Worm (Caenorhabditis elegans): ENCODE measurements around the gene lgc-4.

lgc-4 gene

DNA sequence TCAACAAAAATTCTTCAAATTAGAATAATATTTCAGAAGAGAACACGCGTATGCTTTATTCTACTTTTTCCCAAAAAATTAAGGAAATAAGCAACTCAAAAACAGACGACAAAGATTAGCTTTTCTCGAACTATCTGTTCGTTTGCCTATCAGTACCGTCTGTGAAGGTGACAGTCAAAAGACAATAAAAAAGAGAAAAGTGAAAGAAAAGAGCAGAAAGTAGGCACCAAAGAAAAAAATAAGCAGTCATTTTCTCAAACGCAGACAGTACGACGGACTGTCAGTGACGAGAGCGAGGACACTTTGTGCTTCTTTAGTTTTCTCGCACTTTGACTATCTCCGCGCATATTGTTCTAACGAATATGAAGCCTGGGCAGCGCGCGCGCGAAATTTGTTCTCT, 24.5 kb upstream of the lgc-4 start:
- TF ChIP-seq ama-1 (optimal IDR thresholded peaks at IDR 0.05) = no peak
- peak; percentile 11 for TF ChIP-seq lin-14 (GFP tag; optimal IDR thresholded peaks at IDR 0.05)

DNA sequence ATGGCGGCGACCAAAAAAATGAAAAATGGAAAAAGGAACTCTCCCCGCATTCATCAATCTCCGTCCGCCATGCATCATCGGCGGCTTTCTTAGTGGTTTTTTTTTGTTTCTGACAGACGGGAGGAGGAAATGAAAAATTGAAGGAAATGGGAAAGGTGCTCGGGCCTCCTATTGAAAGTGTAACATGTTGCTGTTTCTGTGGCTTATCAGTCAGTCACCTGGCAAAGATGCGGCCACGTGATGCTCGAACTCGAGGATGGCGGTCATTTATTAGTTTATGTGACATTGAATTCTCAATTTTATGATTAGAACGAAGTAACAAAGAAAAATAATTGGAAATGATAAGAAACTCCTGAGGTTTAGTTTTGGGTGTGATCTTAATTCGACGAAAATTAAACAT, 22.6 kb upstream of the lgc-4 start:
- TF ChIP-seq elt-2 (tag; optimal IDR thresholded peaks at IDR 0.05) (peak; percentile 90), lsy-2 (tag; optimal IDR thresholded peaks at IDR 0.05) (peak in 1 of 2 experiments; percentile 17), lin-14 (GFP tag; optimal IDR thresholded peaks at IDR 0.05) (peak; percentile 71), rnt-1 (tag; optimal IDR thresholded peaks at IDR 0.05) (peak; percentile 52), jun-1 (tag; optimal IDR thresholded peaks at IDR 0.05) (peak; percentile 24), ceh-63 (GFP tag; optimal IDR thresholded peaks at IDR 0.05) (no peak), lin-35 (GFP tag; optimal IDR thresholded peaks at IDR 0.05) (peak in 1 of 2 experiments; percentile 57), nhr-71 (tag; optimal IDR thresholded peaks at IDR 0.05) (peak; percentile 71), mdl-1 (tag; optimal IDR thresholded peaks at IDR 0.05) (peak in 1 of 2 experiments; percentile 82), unc-130 (tag; optimal IDR thresholded peaks at IDR 0.05) (peak; percentile 39), C04F5.9 (tag; optimal IDR thresholded peaks at IDR 0.05) (no peak), snu-23 (GFP tag; optimal IDR thresholded peaks at IDR 0.05) (peak; percentile 16), nhr-20 (tag; optimal IDR thresholded peaks at IDR 0.05) (peak; percentile 55), nhr-19 (GFP tag; conservative IDR thresholded peaks at IDR 0.05) (peak; percentile 17), nhr-90 (tag; optimal IDR thresholded peaks at IDR 0.05; ENCODE audit: poor library complexity) (peak; percentile 26), swsn-7 (tag; optimal IDR thresholded peaks at IDR 0.05) (no peak)

DNA sequence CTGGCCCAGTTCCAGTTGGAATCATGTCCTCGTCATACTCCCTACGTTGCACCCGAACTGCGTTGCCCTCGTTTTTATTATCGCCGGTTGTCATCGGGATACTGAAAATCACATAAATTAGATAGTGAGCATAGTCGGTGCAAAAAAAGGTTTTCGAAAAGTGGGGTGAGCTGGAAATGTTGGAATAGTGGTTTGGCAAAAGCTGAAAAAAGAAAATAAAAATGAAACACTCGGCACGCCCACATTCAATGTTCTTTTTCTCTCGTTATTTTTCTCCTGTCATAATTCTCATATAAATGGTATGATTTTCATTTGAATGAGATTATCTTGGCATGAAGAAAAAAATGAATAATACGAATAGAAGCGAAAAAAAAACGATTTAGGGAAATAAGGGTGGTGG, 22.2 kb upstream of the lgc-4 start, which contains the start of gene F18G5.6:
F18G5.6 (minus strand) TSS at position 101 of the 400 bp plus-strand sequence.
- TF ChIP-seq C16A3.4 (tag; optimal IDR thresholded peaks at IDR 0.05) (no peak), nhr-71 (tag; optimal IDR thresholded peaks at IDR 0.05) (no peak), fos-1 (tag; optimal IDR thresholded peaks at IDR 0.05) (no peak), nhr-20 (tag; optimal IDR thresholded peaks at IDR 0.05) (no peak), hlh-17 (GFP tag; optimal IDR thresholded peaks at IDR 0.05; ENCODE audit: borderline replicate concordance) (no peak), blmp-1 (tag; optimal IDR thresholded peaks at IDR 0.05) (no peak), ces-1 (GFP tag; optimal IDR thresholded peaks at IDR 0.05) (no peak), nhr-12 (tag; optimal IDR thresholded peaks at IDR 0.05) (no peak), egl-27 (tag; optimal IDR thresholded peaks at IDR 0.05) (no peak), sptf-1 (tag; optimal IDR thresholded peaks at IDR 0.05) (no peak), zip-4 (GFP tag; optimal IDR thresholded peaks at IDR 0.05) (no peak), mep-1 (tag; optimal IDR thresholded peaks at IDR 0.05) (no peak), Y116A8C.19 (tag; optimal IDR thresholded peaks at IDR 0.05; ENCODE audit: borderline replicate concordance) (no peak)

DNA sequence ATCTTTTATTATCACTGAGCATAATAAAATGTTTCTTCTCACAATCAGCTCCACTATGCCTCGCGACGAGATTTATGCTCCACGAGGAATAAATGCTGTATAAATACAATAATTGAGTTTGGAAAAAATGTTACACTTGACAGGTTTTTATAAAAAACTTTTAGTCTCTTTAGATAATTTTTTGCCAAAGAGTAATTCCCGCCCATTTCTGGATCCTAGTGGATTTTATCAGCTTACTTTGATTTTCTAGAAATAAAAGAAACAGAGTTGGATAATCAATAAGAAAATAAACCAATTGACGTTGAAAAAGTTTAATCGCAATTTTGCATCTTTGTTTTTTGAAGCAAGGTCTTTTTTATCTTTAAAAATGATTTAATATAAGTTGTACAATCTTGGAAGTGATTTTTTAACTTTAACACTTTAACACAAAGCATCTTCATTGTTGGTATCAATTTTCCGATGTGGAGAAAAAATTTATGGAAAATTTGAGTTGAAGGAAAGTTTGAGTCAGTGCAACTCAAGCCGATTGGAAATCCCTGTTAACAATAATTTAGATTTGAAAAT, 19.7 kb upstream of the lgc-4 start:
- TF ChIP-seq elt-2 (tag; optimal IDR thresholded peaks at IDR 0.05) = peak; percentile 60
- TF ChIP-seq sup-37 (GFP tag; optimal IDR thresholded peaks at IDR 0.05) = no peak
- peak; percentile 61 for TF ChIP-seq ama-1 (optimal IDR thresholded peaks at IDR 0.05)

DNA sequence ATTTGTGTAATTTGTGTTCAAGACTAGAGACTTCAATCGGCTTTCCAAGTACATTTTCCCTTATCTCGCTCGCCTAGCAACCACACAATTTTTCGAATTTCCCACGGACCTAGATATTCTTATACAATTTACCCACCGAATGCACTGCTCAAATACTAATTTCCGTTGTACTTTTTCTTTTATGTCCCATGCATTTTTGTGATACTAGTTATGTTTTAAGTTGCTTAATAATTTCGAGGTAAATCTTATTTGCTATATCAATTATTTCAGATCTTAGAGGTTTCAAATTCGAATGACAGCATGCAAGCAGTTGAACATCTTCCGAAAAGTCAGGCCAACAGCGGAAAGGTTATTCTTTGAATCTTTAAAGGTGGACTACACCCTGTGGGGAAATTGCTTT, 17.5 kb upstream of the lgc-4 start, which contains the start of gene F18G5.1:
F18G5.1 (plus strand) TSS at position 301 of the 400 bp plus-strand sequence.
- TF ChIP-seq elt-3 (tag; optimal IDR thresholded peaks at IDR 0.05) = no peak
- no peak for TF ChIP-seq jun-1 (tag; optimal IDR thresholded peaks at IDR 0.05)
- no peak for TF ChIP-seq lin-14 (GFP tag; optimal IDR thresholded peaks at IDR 0.05)
- no peak for TF ChIP-seq sptf-1 (tag; optimal IDR thresholded peaks at IDR 0.05)
- TF ChIP-seq lin-15B (tag; optimal IDR thresholded peaks at IDR 0.05) = no peak
- TF ChIP-seq nhr-76 (tag; optimal IDR thresholded peaks at IDR 0.05) = no peak
- TF ChIP-seq ces-1 (GFP tag; optimal IDR thresholded peaks at IDR 0.05) = no peak
- no peak for TF ChIP-seq zag-1 (tag; optimal IDR thresholded peaks at IDR 0.05)
- TF ChIP-seq tbx-2 (tag; optimal IDR thresholded peaks at IDR 0.05) = no peak
- TF ChIP-seq ets-5 (GFP tag; IDR thresholded peaks at IDR 0.05) = no peak
- TF ChIP-seq nhr-84 (tag; optimal IDR thresholded peaks at IDR 0.05) = no peak

Measured in whole organism, L1 larva.